Fruit fly (Drosophila melanogaster) whole organism, wandering third instar larva: ENCODE measurements around the gene CG4914.

Source experiments
- Abd-B ChIP-seq: fragments of >200 bp; optimal IDR thresholded peaks from 2 replicates; lab custom pipeline; 2017; ENCODE audit warnings: missing biosample characterization, missing genetic modification characterization
- CG32264 ChIP-seq: fragments of 200-800 bp; sonication (Bioruptor generic); optimal IDR thresholded peaks from 2 replicates; lab custom pipeline; 2016; ENCODE audit warnings: missing biosample characterization, missing genetic modification characterization
- Dfd ChIP-seq: fragments of >200 bp; optimal IDR thresholded peaks from 2 replicates; lab custom pipeline; 2017; ENCODE audit warnings: missing biosample characterization, missing genetic modification characterization
- HLH106 ChIP-seq: fragments of 200-800 bp; optimal IDR thresholded peaks from 3 replicates; lab custom pipeline; 2019; ENCODE audit warnings: missing biosample characterization, mild to moderate bottlenecking, missing genetic modification characterization, moderate library complexity
- Hr78 ChIP-seq: fragments of >200 bp; optimal IDR thresholded peaks from 2 replicates; lab custom pipeline; 2017; ENCODE audit warnings: missing biosample characterization, missing genetic modification characterization
- Mio ChIP-seq: sonication (Bioruptor generic); optimal IDR thresholded peaks from 2 replicates; lab custom pipeline; 2016; ENCODE audit warnings: missing biosample characterization, missing genetic modification characterization
- Myc ChIP-seq: fragments of >200 bp; optimal IDR thresholded peaks from 2 replicates; lab custom pipeline; 2017
- N ChIP-seq: fragments of >200 bp; optimal IDR thresholded peaks from 2 replicates; lab custom pipeline; 2018; ENCODE audit warnings: missing biosample characterization, missing external identifiers, missing genetic modification characterization
- OdsH ChIP-seq: fragments of 200-800 bp; sonication (Bioruptor generic); optimal IDR thresholded peaks from 2 replicates; lab custom pipeline; 2016; ENCODE audit warnings: missing biosample characterization, mild to moderate bottlenecking, missing genetic modification characterization
- Sp1 ChIP-seq: fragments of 200-800 bp; sonication (Bioruptor generic); optimal IDR thresholded peaks from 3 replicates; lab custom pipeline; 2019; ENCODE audit warnings: missing biosample characterization, mild to moderate bottlenecking, missing genetic modification characterization, moderate library complexity
- brk ChIP-seq: fragments of 200-800 bp; sonication (Bioruptor generic); optimal IDR thresholded peaks from 2 replicates; lab custom pipeline; 2016; ENCODE audit warnings: missing biosample characterization, mild to moderate bottlenecking, missing genetic modification characterization
- dmrt93B ChIP-seq: fragments of 200-800 bp; sonication (Bioruptor generic); optimal IDR thresholded peaks from 2 replicates; lab custom pipeline; 2018; ENCODE audit warnings: missing biosample characterization, mild to moderate bottlenecking, missing genetic modification characterization
- jim ChIP-seq: fragments of 175-275, 200-325 bp; sonication (Bioruptor generic); optimal IDR thresholded peaks from 2 replicates; lab custom pipeline; 2016; ENCODE audit warnings: missing biosample characterization, mild to moderate bottlenecking, missing genetic modification characterization
- sv ChIP-seq: fragments of 200-800 bp; sonication (Bioruptor generic); optimal IDR thresholded peaks from 3 replicates; lab custom pipeline; 2016; ENCODE audit warnings: missing biosample characterization, missing genetic modification characterization
- tai ChIP-seq: sonication (Bioruptor generic); optimal IDR thresholded peaks from 2 replicates; lab custom pipeline; 2016; ENCODE audit warnings: missing biosample characterization, missing genetic modification characterization
- woc ChIP-seq: sonication (Bioruptor generic); optimal IDR thresholded peaks from 2 replicates; lab custom pipeline; 2016; ENCODE audit warnings: missing biosample characterization, mild to moderate bottlenecking, missing genetic modification characterization

Gene CG4914

dm6 chr3L:14631964-14632758, 45.8 kb downstream of the CG4914 start, which contains the start of the genes RecQ5 and dlp (continued):
- TF ChIP-seq Mio (GFP tag; lab: Kevin White, UChicago): no peak
- TF ChIP-seq Hr78 (GFP tag; lab: Kevin White, UChicago): no peak
- peak; percentile 62 for TF ChIP-seq OdsH (GFP tag; lab: Kevin White, UChicago)
- no peak for TF ChIP-seq N (GFP tag; lab: Kevin White, UChicago)
- peak; percentile 77 for TF ChIP-seq brk (GFP tag; lab: Kevin White, UChicago)
- peak; percentile 48 for TF ChIP-seq sv
- peak; percentile 87 for TF ChIP-seq woc (GFP tag; lab: Kevin White, UChicago)
- no peak for TF ChIP-seq Myc

DNA sequence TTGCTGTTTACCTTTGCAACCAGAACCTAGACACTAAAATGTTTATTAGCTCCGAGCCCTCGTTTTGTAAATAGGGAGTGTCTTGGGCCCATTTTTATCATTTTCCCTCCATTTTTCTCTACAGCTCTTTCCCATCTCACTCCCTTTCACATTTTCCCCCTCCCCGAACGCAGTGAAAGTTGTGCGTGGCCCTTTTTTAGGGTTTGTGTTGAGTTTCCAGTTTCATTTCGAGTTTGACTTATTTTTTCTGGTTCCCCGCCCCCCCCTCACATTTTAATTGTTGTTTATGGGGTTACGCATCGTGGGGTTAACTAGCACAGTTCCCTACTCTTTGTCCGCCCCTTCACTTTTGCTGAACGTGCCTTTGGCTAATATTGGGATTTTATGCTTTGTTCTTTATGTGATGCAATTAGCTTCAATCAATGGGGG, 52.4 kb downstream of the CG4914 start:
- no peak for TF ChIP-seq HLH106
- no peak for TF ChIP-seq CG32264 (GFP tag; lab: Kevin White, UChicago)
- TF ChIP-seq Dfd (GFP tag; lab: Kevin White, UChicago): no peak
- no peak for TF ChIP-seq woc (GFP tag; lab: Kevin White, UChicago)
- TF ChIP-seq jim (GFP tag; lab: Kevin White, UChicago): no peak
- no peak for TF ChIP-seq Sp1
- TF ChIP-seq Abd-B (GFP tag; lab: Kevin White, UChicago): no peak
- TF ChIP-seq tai (GFP tag; lab: Kevin White, UChicago): no peak
- no peak for TF ChIP-seq dmrt93B (GFP tag; lab: Kevin White, UChicago)
